Worm (Caenorhabditis elegans): ENCODE results near the gene nlp-50.
"Not testable (repeated sequence)": the region's sequence is repeated elsewhere in the genome, so short reads cannot be mapped to it uniquely, and the experiment has no call there.

nlp-50 gene

DNA sequence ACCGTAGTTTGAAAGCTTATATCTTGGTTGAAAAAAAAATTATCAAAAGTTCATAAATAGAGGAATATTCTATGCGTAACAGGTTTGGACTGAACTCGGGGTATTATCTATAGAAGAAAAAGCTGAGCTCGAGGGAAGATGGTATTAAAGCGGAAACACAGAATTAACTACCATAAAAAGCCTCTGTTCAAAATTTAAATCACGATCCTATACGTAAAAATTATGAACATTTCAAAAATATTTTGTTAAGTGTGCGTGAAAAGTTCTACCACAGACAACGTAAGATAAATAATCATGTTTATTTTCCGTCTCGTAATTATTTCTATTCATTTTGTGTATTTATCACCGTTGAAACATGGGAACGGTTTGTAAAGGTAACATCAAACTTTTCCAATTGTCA, 18.4 kb upstream of the nlp-50 start, which contains the start of gene F41G3.5:
F41G3.5 (plus strand) TSS at position 301 of the 400 bp plus-strand sequence.
- no peak for TF ChIP-seq him-1 (tag; optimal IDR thresholded peaks at IDR 0.05)
- TF ChIP-seq dao-5 (tag; optimal IDR thresholded peaks at IDR 0.05) = no peak
- TF ChIP-seq W03F9.2 (tag; optimal IDR thresholded peaks at IDR 0.05) = no peak

DNA sequence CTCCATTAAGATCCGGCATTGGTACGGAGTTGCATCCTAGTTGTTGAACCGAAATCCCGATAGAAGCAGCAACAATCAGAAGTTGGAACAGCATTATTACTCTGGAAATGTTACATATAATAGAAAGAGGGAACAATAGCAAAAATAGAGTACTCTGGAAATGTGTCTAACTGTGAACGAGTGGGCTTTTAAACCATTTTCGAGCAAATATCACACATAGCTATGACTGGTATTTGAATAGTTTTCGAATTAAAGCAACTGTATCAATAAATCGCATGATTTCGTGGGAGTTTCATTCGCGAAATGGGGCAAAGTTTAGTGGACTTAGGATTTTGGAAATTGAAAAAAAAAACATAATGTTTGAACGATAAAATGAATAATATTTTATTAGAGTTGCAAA, 15.4 kb upstream of the nlp-50 start, which contains the start of gene F41G3.10:
F41G3.10 (minus strand) TSS at position 101 of the 400 bp plus-strand sequence.
- TF ChIP-seq him-1 (tag; optimal IDR thresholded peaks at IDR 0.05) (no peak), dao-5 (tag; optimal IDR thresholded peaks at IDR 0.05) (no peak), W03F9.2 (tag; optimal IDR thresholded peaks at IDR 0.05) (no peak)

DNA sequence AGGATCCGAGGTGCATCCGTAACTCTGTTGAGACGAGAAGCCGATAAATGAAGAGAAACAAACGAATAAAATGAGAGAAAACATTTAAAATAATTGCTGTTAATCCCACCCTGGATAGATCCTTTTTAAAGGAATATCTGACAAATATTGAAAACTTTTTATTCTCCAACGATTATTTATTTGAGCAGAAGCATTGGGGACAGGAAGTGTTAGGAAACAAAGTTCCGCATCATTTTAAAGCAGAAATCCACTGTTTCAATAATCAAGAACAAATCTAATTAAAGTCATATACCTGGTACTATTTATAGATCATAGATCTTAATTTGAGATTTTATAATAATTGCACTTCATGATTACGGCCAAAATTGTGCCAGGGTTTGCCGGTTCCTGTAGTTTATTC, 13.9 kb upstream of the nlp-50 start, which contains the start of gene F41G3.20:
F41G3.20 (minus strand) TSS at position 101 of the 400 bp plus-strand sequence.
- no peak for TF ChIP-seq W03F9.2 (tag; optimal IDR thresholded peaks at IDR 0.05)
- no peak for TF ChIP-seq him-1 (tag; optimal IDR thresholded peaks at IDR 0.05)
- TF ChIP-seq dao-5 (tag; optimal IDR thresholded peaks at IDR 0.05) = no peak

DNA sequence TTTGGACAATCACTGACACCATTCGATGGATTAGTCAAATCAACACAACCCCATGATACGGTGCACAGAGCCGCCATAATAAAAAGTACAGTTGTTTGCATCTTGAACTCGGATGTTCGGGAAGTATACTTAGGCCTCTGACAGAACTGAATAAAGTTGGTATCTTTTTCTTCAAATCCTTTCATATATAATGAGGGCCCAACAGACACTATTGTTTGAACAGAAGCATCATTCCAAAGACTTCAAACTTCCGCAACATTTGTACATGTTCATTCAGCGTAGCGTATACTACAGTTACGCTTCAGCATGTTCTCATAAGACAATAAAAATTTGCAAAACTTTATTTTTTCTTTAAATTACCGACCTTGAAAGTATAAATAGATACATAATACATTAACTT, 12.8 kb upstream of the nlp-50 start, which contains the start of gene F41G3.19:
F41G3.19 (minus strand) TSS at position 101 of the 400 bp plus-strand sequence.
- no peak for TF ChIP-seq dao-5 (tag; optimal IDR thresholded peaks at IDR 0.05)
- TF ChIP-seq W03F9.2 (tag; optimal IDR thresholded peaks at IDR 0.05) = no peak
- no peak for TF ChIP-seq him-1 (tag; optimal IDR thresholded peaks at IDR 0.05)

DNA sequence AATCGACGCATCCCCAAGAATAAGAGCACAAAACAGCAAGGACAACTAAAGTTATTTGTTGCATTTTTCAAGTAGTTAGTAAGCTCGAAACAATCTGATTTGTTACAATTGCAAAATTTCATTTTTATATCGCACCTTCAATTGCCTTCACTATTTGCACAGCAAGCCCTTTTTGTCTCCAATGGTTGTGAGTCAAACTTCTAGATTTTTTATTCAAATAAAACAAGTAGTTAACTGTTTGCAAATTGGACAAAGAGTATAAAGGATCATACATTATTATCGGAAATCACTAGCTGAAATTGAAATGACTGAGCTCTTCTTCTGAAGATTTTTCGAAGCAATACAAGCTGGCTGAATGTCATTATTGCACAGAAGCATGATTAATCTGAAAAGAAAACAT, 12.0 kb upstream of the nlp-50 start, which contains the start of gene F41G3.21:
F41G3.21 (minus strand) TSS at position 101 of the 400 bp plus-strand sequence.
- no peak for TF ChIP-seq W03F9.2 (tag; optimal IDR thresholded peaks at IDR 0.05)
- no peak for TF ChIP-seq him-1 (tag; optimal IDR thresholded peaks at IDR 0.05)
- TF ChIP-seq dao-5 (tag; optimal IDR thresholded peaks at IDR 0.05) = no peak

DNA sequence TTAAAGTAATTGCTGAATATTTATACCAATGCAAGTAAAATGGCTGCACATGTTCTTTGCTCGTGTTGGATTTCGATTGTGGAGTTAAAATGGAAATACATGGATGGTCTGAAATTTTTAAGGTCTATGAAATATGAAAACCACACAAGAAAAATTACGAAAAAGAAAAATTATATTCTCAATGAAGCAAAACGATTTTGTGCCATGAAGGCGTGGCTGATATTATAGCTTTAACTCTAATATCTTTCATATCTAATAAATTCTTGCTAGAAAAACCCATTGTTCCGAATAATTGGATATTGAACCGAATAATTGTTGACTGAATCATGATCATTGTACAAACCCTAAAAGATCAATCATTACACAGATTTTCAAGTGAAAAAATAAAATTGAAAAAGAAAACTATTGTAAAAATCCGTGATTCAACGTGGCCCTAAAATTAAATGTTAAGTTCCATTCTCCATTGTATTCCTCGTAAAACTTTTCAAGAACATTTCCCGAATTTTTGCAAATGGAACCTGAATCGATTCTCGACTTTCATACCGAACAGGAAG, 10.1 kb upstream of the nlp-50 start, which contains the start of the genes srx-95 and fis-1:
srx-95 (minus strand) TSS at position 101 of the 554 bp plus-strand sequence.
fis-1 (plus strand) TSS at position 504 of the 554 bp plus-strand sequence.
- TF ChIP-seq W03F9.2 (tag; optimal IDR thresholded peaks at IDR 0.05) = no peak
- TF ChIP-seq dao-5 (tag; optimal IDR thresholded peaks at IDR 0.05) = no peak
- TF ChIP-seq him-1 (tag; optimal IDR thresholded peaks at IDR 0.05) = no peak

DNA sequence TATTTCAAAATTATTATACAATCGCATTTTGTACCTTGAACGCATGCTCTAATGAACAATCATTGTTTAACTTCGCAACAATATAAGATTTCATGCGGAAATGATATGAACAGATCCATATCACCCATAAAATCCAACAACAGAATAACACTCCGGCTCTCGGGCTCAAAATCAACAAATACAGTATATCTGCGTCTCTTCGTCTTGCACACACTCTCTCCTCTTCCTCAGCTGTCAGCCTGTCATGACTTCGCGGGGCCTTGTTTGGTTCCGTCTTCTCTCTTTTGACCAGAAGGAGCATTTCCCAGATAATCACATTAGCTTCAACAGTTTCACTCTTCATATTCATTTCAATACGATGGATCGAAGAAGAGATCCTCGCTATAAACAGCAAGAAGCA, 8.6 kb upstream of the nlp-50 start, which contains the start of gene F41G3.3:
F41G3.3 (plus strand) TSS at position 301 of the 400 bp plus-strand sequence.
- TF ChIP-seq dao-5 (tag; optimal IDR thresholded peaks at IDR 0.05) (no peak), W03F9.2 (tag; optimal IDR thresholded peaks at IDR 0.05) (no peak), him-1 (tag; optimal IDR thresholded peaks at IDR 0.05) (no peak)

DNA sequence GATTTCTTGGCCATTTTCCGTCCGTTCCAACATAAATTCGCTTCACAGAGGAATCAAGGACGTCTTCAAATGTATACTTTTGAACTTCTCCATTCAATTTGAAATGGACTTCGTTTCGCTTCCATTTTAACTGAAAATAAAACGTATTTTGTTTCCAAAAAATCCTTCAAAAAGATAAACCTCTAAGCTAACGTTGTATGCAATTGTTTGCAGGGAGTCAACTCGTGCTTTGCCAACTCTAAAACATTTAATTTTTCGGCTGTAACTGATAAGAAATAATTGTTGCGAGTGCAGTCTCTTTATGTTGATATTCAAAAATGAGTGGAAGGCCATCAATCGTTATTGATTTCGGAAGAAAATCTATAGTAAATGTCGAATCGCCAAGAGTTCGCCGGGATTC, 3.2 kb downstream of the nlp-50 start, which contains the start of gene F41G3.18:
F41G3.18 (plus strand) TSS at position 301 of the 400 bp plus-strand sequence.
- TF ChIP-seq dao-5 (tag; optimal IDR thresholded peaks at IDR 0.05) (no peak), W03F9.2 (tag; optimal IDR thresholded peaks at IDR 0.05) (no peak), him-1 (tag; optimal IDR thresholded peaks at IDR 0.05) (no peak)

DNA sequence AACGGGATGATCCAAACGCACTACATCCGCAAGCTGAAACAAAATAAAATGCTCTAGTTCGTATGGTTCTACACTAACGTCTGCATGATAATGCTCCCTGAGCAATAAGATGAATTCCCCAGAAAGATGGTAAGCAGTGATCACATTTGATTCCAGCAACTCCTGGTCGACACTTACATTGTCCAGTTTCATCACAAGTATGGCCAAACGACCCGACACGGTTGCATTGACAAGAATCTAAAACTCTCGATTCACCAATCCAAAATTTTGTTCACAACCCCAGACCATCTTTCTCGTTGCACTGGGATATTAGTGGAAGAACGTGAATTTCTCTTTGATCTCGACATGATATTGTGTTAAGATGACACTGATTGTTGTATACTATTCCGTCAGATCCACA, 5.2 kb downstream of the nlp-50 start:
- TF ChIP-seq him-1 (tag; optimal IDR thresholded peaks at IDR 0.05) (no peak), W03F9.2 (tag; optimal IDR thresholded peaks at IDR 0.05) (no peak), dao-5 (tag; optimal IDR thresholded peaks at IDR 0.05) (no peak)

DNA sequence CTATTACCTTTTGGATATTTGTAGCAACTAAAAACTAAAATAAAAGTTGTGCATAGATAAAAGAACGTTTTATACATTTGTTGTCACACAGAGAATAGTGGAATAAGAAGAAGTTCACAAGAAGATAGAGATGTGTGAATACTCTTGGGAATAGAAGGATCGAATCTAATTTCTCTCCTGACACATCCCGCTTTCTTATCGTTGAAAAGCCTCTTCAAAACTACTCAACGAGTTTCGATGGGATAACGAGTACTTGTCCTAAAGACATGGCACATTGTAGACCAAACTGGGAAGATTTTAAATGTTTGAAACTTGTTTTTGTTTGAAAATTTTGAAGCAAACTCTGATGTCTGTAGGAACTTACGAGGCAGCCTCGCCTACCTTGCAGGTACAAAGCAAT, 7.6 kb downstream of the nlp-50 start:
- TF ChIP-seq dao-5 (tag; optimal IDR thresholded peaks at IDR 0.05) (no peak), him-1 (tag; optimal IDR thresholded peaks at IDR 0.05) (no peak), W03F9.2 (tag; optimal IDR thresholded peaks at IDR 0.05) (no peak)

DNA sequence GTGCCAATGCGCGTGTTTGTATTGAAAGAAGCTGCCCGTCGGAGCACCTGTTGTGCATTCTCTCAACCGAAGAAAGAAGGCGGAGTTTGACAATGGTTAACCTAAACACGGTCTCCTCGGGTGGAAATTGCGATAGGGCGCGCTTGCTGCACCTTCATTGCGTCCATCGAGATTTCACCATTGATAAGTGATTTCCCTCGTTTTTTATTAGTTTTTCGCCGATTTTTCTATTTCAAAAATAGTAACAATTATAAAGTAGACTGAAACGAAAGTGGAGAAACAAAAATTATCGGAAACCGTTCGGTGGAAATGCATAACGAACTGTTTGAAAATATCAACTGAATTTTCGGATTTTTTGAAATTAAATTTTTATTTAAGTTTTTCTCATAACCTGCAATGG, 10.2 kb downstream of the nlp-50 start, which contains the start of gene agr-1:
agr-1 (minus strand) TSS at position 101 of the 400 bp plus-strand sequence.
- not testable (repeated sequence) for TF ChIP-seq W03F9.2, him-1, dao-5 (tag; optimal IDR thresholded peaks at IDR 0.05)

DNA sequence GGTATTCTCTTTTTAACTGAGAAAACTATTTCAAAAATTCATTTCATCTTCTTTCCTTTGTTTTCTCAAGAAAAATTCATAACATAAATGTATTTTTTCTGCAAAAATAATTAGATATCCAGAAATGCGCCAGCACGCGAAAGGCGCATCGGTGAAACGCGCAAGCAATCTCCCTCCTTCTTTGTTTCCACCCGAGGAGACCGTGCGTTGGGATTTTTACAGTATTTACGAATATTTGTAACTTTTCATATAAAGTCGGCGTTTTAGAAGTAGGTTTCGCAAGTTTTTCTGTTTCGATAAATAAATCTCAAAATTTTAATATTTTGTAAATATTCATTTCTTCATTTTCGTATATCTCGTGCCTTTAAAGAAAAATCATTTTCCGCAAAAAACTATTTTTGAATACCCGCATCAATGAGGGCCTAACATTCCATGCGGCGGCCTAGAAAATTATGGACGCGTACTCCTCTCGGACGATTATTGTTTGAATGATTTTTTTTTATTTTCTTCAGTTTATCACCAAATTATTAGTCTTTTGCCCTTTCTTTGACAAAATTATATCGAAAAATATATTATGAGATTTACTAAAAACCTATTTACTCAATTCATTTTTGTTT, 11.7 kb downstream of the nlp-50 start, which contains the start of gene ssup-72:
ssup-72 (plus strand) TSS at position 181 of the 617 bp plus-strand sequence.
- TF ChIP-seq him-1 (tag; optimal IDR thresholded peaks at IDR 0.05) = peak; percentile 33
- peak; percentile 75 for TF ChIP-seq W03F9.2 (tag; optimal IDR thresholded peaks at IDR 0.05)
- no peak for TF ChIP-seq dao-5 (tag; optimal IDR thresholded peaks at IDR 0.05)

DNA sequence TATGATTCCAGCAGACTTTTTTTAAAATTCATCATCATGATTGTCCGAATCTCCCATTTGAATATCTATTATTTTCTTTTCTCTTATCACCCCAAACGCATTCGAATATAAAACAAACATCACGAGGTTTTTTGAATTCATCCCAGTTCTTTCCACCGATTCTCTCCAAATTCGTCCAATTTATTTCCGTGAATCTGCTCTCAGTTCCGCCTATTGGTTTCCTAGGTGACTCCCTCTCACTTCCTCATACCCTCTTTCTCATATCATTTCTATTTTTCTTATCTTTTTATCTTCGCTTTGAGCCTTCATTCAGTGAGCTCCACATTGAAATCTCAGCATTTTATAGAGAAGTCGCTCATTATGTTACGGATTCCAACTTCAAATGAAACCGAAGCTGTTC, 14.3 kb downstream of the nlp-50 start, which contains the start of gene T13C2.7:
T13C2.7 (plus strand) TSS at position 301 of the 400 bp plus-strand sequence.
- TF ChIP-seq him-1 (tag; optimal IDR thresholded peaks at IDR 0.05) (no peak), dao-5 (tag; optimal IDR thresholded peaks at IDR 0.05) (no peak), W03F9.2 (tag; optimal IDR thresholded peaks at IDR 0.05) (no peak)

DNA sequence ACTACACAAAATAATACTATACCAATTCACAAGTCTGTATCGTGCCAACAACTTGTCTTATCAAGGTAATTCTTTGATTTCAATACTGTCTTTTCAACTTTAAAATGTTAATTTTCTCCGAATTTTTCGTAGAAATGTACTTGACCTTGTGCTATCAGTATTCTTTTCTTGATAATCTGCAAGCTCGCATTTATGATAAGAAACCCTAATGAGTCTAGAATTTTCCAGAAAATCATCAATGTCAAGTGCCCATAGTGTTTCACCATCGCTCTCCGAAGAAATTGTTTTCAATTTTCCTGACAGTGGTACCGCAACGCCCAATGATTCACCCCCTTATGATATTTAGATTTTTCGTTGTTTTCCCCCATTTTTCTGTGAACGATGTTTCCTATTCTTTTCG, 16.4 kb downstream of the nlp-50 start:
- TF ChIP-seq dao-5 (tag; optimal IDR thresholded peaks at IDR 0.05) (no peak), W03F9.2 (tag; optimal IDR thresholded peaks at IDR 0.05) (no peak), him-1 (tag; optimal IDR thresholded peaks at IDR 0.05) (no peak)
